Fruit fly (Drosophila melanogaster): ENCODE data around the gene B52.

B52 gene

dm6 chr3R:13710645-13711044, 49.5 kb downstream of the B52 start (continued):
- TF ChIP-seq Meics (GFP tag; optimal IDR thresholded peaks at IDR 0.05) (peak; percentile 23), CG10462 (GFP tag; optimal IDR thresholded peaks at IDR 0.05) (no peak), Bdp1 (GFP tag; optimal IDR thresholded peaks at IDR 0.05) (no peak), CG3407 (GFP tag; optimal IDR thresholded peaks at IDR 0.05) (no peak), Fer3 (tag; optimal IDR thresholded peaks at IDR 0.05) (no peak), lmd (GFP tag; IDR thresholded peaks at IDR 0.05) (no peak), p53 (GFP tag; optimal IDR thresholded peaks at IDR 0.05) (no peak), CG8290 (GFP tag; optimal IDR thresholded peaks at IDR 0.05) (peak; percentile 10), CG8290 (tag; optimal IDR thresholded peaks at IDR 0.05) (no peak), ind (GFP tag; optimal IDR thresholded peaks at IDR 0.05) (no peak), D (optimal IDR thresholded peaks at IDR 0.05) (no peak), D (GFP tag; optimal IDR thresholded peaks at IDR 0.05) (no peak), CG17359 (tag; optimal IDR thresholded peaks at IDR 0.05) (no peak), CG17186 (GFP tag; optimal IDR thresholded peaks at IDR 0.05) (peak; percentile 39), CG16813 (GFP tag; IDR thresholded peaks at IDR 0.05; ENCODE audit: partially characterized antibody) (no peak), CG10321 (GFP tag; IDR thresholded peaks at IDR 0.05) (no peak), tll (GFP tag; optimal IDR thresholded peaks at IDR 0.05) (no peak), pan (optimal IDR thresholded peaks at IDR 0.05) (no peak), pan (GFP tag; optimal IDR thresholded peaks at IDR 0.05 in 1 of 2, IDR thresholded peaks at IDR 0.05 in 1 of 2) (no peak), CG13296 (GFP tag; optimal IDR thresholded peaks at IDR 0.05) (no peak), CG11456 (GFP tag; IDR thresholded peaks at IDR 0.05) (no peak), Camta (GFP tag; optimal IDR thresholded peaks at IDR 0.05) (no peak), CG14667 (GFP tag; IDR thresholded peaks at IDR 0.05) (no peak), Atf-2 (GFP tag; optimal IDR thresholded peaks at IDR 0.05) (no peak), CG9437 (GFP tag; optimal IDR thresholded peaks at IDR 0.05) (no peak), Gug (GFP tag; IDR thresholded peaks at IDR 0.05) (no peak), YL-1 (GFP tag; optimal IDR thresholded peaks at IDR 0.05) (peak; percentile 29), CG12942 (GFP tag; optimal IDR thresholded peaks at IDR 0.05) (no peak), CG1529 (GFP tag; optimal IDR thresholded peaks at IDR 0.05) (no peak), Atf6 (GFP tag; IDR thresholded peaks at IDR 0.05) (no peak), CG4820 (GFP tag; optimal IDR thresholded peaks at IDR 0.05) (no peak), B-H2 (GFP tag; optimal IDR thresholded peaks at IDR 0.05) (no peak), ems (GFP tag; optimal IDR thresholded peaks at IDR 0.05) (no peak), vfl (GFP tag; optimal IDR thresholded peaks at IDR 0.05) (no peak), CG2199 (GFP tag; IDR thresholded peaks at IDR 0.05) (peak; percentile 78), CG5180 (GFP tag; optimal IDR thresholded peaks at IDR 0.05) (no peak), gcm2 (GFP tag; optimal IDR thresholded peaks at IDR 0.05) (no peak), CG3995 (GFP tag; optimal IDR thresholded peaks at IDR 0.05) (no peak), NK7.1 (GFP tag; optimal IDR thresholded peaks at IDR 0.05) (no peak), CG10959 (GFP tag; IDR thresholded peaks at IDR 0.05) (peak; percentile 98), ac (GFP tag; optimal IDR thresholded peaks at IDR 0.05) (no peak), HLH4C (GFP tag; IDR thresholded peaks at IDR 0.05; ENCODE audit: partially characterized antibody) (no peak), PHDP (tag; optimal IDR thresholded peaks at IDR 0.05) (peak; percentile 24), CG8478 (optimal IDR thresholded peaks at IDR 0.05) (no peak), NfI (GFP tag; optimal IDR thresholded peaks at IDR 0.05) (no peak), HLH54F (GFP tag; optimal IDR thresholded peaks at IDR 0.05) (no peak), CG12104 (GFP tag; optimal IDR thresholded peaks at IDR 0.05) (no peak), tna (GFP tag; IDR thresholded peaks at IDR 0.05; ENCODE audit: partially characterized antibody) (peak; percentile 37; the same call in 1 of the 2 replicates), slp2 (GFP tag; optimal IDR thresholded peaks at IDR 0.05) (no peak), ewg (GFP tag; optimal IDR thresholded peaks at IDR 0.05) (no peak), toy (GFP tag; IDR thresholded peaks at IDR 0.05) (no peak), CG5953 (GFP tag; IDR thresholded peaks at IDR 0.05) (no peak), ara (GFP tag; IDR thresholded peaks at IDR 0.05) (no peak), CG6175 (GFP tag; IDR thresholded peaks at IDR 0.05) (no peak)
